Worm (Caenorhabditis elegans): ENCODE data around the gene F59B10.2.

The F59B10.2 gene

ce11 chrII:10471790-10472189, 37.9 kb downstream of the F59B10.2 start, which contains the start of gene ZK666.2:
ZK666.2 (minus strand) TSS chrII:10471890.
- TF ChIP-seq ham-2 (GFP tag; optimal IDR thresholded peaks at IDR 0.05) (no peak), ces-1 (GFP tag; optimal IDR thresholded peaks at IDR 0.05) (no peak), nhr-76 (tag; optimal IDR thresholded peaks at IDR 0.05) (no peak), lin-13 (tag; optimal IDR thresholded peaks at IDR 0.05) (no peak), mls-2 (tag; optimal IDR thresholded peaks at IDR 0.05) (no peak), zip-8 (tag; optimal IDR thresholded peaks at IDR 0.05) (no peak), drap-1 (GFP tag; optimal IDR thresholded peaks at IDR 0.05) (no peak), elt-3 (tag; optimal IDR thresholded peaks at IDR 0.05) (no peak), M03D4.4 (tag; optimal IDR thresholded peaks at IDR 0.05) (no peak), sem-2 (GFP tag; optimal IDR thresholded peaks at IDR 0.05) (no peak), lsy-2 (tag; optimal IDR thresholded peaks at IDR 0.05) (no peak), unc-62 (GFP tag; optimal IDR thresholded peaks at IDR 0.05) (no peak), flh-1 (GFP tag; optimal IDR thresholded peaks at IDR 0.05) (no peak), lin-32 (GFP tag; optimal IDR thresholded peaks at IDR 0.05) (no peak), ceh-39 (tag; optimal IDR thresholded peaks at IDR 0.05) (no peak), blmp-1 (tag; optimal IDR thresholded peaks at IDR 0.05) (no peak), elt-1 (tag; optimal IDR thresholded peaks at IDR 0.05; ENCODE audit: borderline replicate concordance, insufficient read depth) (no peak), hlh-1 (tag; optimal IDR thresholded peaks at IDR 0.05) (no peak), nhr-237 (tag; optimal IDR thresholded peaks at IDR 0.05) (no peak), snpc-4 (tag; optimal IDR thresholded peaks at IDR 0.05) (no peak)

ce11 chrII:10471247-10471646, 38.4 kb downstream of the F59B10.2 start, which contains the start of gene ZK666.1:
ZK666.1 (minus strand) TSS chrII:10471347.
- TF ChIP-seq mls-2 (tag; optimal IDR thresholded peaks at IDR 0.05) (no peak), sptf-1 (tag; optimal IDR thresholded peaks at IDR 0.05) (no peak), elt-3 (tag; optimal IDR thresholded peaks at IDR 0.05) (no peak), ham-2 (GFP tag; optimal IDR thresholded peaks at IDR 0.05) (no peak), bed-3 (GFP tag; optimal IDR thresholded peaks at IDR 0.05) (no peak), snpc-4 (tag; optimal IDR thresholded peaks at IDR 0.05) (no peak), mep-1 (tag; optimal IDR thresholded peaks at IDR 0.05) (no peak), ztf-11 (tag; optimal IDR thresholded peaks at IDR 0.05) (no peak), drap-1 (GFP tag; optimal IDR thresholded peaks at IDR 0.05) (no peak), ces-1 (GFP tag; optimal IDR thresholded peaks at IDR 0.05) (no peak)

- TF ChIP-seq ztf-11 (tag; optimal IDR thresholded peaks at IDR 0.05) = no peak
- no peak for TF ChIP-seq unc-39 (tag; optimal IDR thresholded peaks at IDR 0.05)
- TF ChIP-seq cnd-1 (tag; optimal IDR thresholded peaks at IDR 0.05) = no peak
- no peak for TF ChIP-seq flh-1 (GFP tag; optimal IDR thresholded peaks at IDR 0.05)
- no peak for TF ChIP-seq hlh-1 (tag; optimal IDR thresholded peaks at IDR 0.05)
- TF ChIP-seq lin-32 (GFP tag; optimal IDR thresholded peaks at IDR 0.05) = no peak
- TF ChIP-seq M03D4.4 (tag; optimal IDR thresholded peaks at IDR 0.05) = no peak
- no peak for TF ChIP-seq ham-2 (GFP tag; optimal IDR thresholded peaks at IDR 0.05)
- no peak for TF ChIP-seq blmp-1 (tag; optimal IDR thresholded peaks at IDR 0.05)
These were observed 39.5 kb downstream of the F59B10.2 start, which contains the start of gene clec-143 for ce11 chrII:10470159-10470558. clec-143 (minus strand) TSS chrII:10470297.

DNA sequence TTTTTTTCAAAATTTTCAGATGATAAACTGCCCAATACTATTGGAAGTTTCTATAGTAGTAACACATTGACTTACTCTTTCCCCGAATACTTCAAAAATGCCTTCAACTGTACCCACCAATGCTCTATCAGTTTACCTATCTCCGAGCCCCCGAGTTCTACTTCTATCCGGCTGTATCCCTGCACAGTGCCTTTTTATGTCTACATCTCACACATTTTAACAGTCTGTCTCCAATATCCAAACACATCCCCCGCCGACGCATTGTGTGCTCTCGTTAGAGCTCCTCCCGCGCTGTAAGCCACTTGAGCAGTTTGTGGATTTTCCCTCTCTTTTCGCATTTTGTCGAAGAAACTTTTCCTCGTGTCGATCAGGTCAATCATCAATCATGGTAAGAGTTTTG, 43.1 kb downstream of the F59B10.2 start, which contains the start of gene tnc-2:
tnc-2 (plus strand) TSS at position 301 of the 400 bp plus-strand sequence.
- TF ChIP-seq elt-3 (tag; optimal IDR thresholded peaks at IDR 0.05) (no peak), flh-1 (GFP tag; optimal IDR thresholded peaks at IDR 0.05) (no peak), unc-120 (tag; optimal IDR thresholded peaks at IDR 0.05; ENCODE audit: poor library complexity, severe bottlenecking) (no peak), cnd-1 (tag; optimal IDR thresholded peaks at IDR 0.05) (no peak), blmp-1 (tag; optimal IDR thresholded peaks at IDR 0.05) (no peak), elt-1 (tag; optimal IDR thresholded peaks at IDR 0.05; ENCODE audit: borderline replicate concordance, insufficient read depth) (no peak), unc-39 (tag; optimal IDR thresholded peaks at IDR 0.05) (no peak), hlh-1 (tag; optimal IDR thresholded peaks at IDR 0.05) (no peak), tbx-8 (GFP tag; optimal IDR thresholded peaks at IDR 0.05) (no peak), lsy-2 (tag; optimal IDR thresholded peaks at IDR 0.05) (no peak), zip-8 (tag; optimal IDR thresholded peaks at IDR 0.05) (no peak)

ce11 chrII:10464230-10464920, 45.3 kb downstream of the F59B10.2 start, which contains the start of the genes ZK673.6 and sdz-37:
ZK673.6 (minus strand) TSS chrII:10464330.
sdz-37 (plus strand) TSS chrII:10464870.
- no peak for TF ChIP-seq ztf-11 (tag; optimal IDR thresholded peaks at IDR 0.05)
- no peak for TF ChIP-seq unc-39 (tag; optimal IDR thresholded peaks at IDR 0.05)
- no peak for TF ChIP-seq ceh-83 (GFP tag; optimal IDR thresholded peaks at IDR 0.05)
- TF ChIP-seq nhr-2 (tag; optimal IDR thresholded peaks at IDR 0.05) = no peak
- TF ChIP-seq elt-1 (tag; optimal IDR thresholded peaks at IDR 0.05; ENCODE audit: borderline replicate concordance, insufficient read depth) = no peak
- TF ChIP-seq lin-32 (GFP tag; optimal IDR thresholded peaks at IDR 0.05) = no peak
- TF ChIP-seq nhr-237 (tag; optimal IDR thresholded peaks at IDR 0.05) = no peak
- TF ChIP-seq mab-5 (tag; optimal IDR thresholded peaks at IDR 0.05) = no peak
- no peak for TF ChIP-seq nhr-76 (tag; optimal IDR thresholded peaks at IDR 0.05)
- no peak for TF ChIP-seq nhr-28 (tag; optimal IDR thresholded peaks at IDR 0.05)
- no peak for TF ChIP-seq ces-1 (GFP tag; optimal IDR thresholded peaks at IDR 0.05)
- TF ChIP-seq unc-120 (tag; optimal IDR thresholded peaks at IDR 0.05; ENCODE audit: poor library complexity, severe bottlenecking) = no peak
- TF ChIP-seq mep-1 (tag; optimal IDR thresholded peaks at IDR 0.05) = no peak
- no peak for TF ChIP-seq ceh-39 (tag; optimal IDR thresholded peaks at IDR 0.05)
- TF ChIP-seq unc-62 (GFP tag; optimal IDR thresholded peaks at IDR 0.05) = no peak
- TF ChIP-seq lin-13 (tag; optimal IDR thresholded peaks at IDR 0.05) = no peak

Data from whole organism, mixed stage, embryonic.